In the genomic region with DNA sequence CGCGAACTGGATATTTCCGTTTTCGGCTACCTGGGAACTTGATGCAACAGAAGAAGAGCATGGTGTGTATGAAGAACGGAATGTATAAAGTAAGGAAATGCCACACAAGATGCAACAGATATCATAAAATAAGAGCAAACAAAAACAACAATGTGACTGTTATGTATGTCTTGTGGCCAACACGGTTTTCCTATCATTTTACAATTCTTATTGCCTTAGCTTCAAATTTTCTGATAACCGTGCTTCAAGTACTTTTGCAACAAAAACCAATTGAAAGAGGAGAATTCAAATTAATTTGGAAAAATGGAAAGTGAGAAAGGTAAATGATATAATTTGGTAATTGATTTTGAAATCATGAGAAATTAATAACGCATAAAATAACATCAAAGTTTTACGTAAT, we compare ENCODE assay signal across 5 worm cellular contexts.
TF ChIP-seq lines count a peak whose summit lies in the region.

No protein-coding gene starts in this region.

TF ChIP-seq in whole organism, L1 larva, 84 proteins besides CTCF, POLR2A, EP300 and RAD21:
- TF ChIP-seq elt-2 (tag; optimal IDR thresholded peaks at IDR 0.05; lab: Kevin White, UChicago): peak; percentile 22
- TF ChIP-seq efl-1 (optimal IDR thresholded peaks at IDR 0.05; lab: Kevin White, UChicago): no peak
- peak in 1 of 2 experiments; percentile 83 for TF ChIP-seq efl-1 (GFP tag; optimal IDR thresholded peaks at IDR 0.05 in 1 of 2; lab: Kevin White, UChicago)
- no peak for TF ChIP-seq C34B4.2 (tag; optimal IDR thresholded peaks at IDR 0.05; lab: Kevin White, UChicago)
- no peak for TF ChIP-seq swsn-7 (tag; optimal IDR thresholded peaks at IDR 0.05; lab: Kevin White, UChicago)
- TF ChIP-seq ceh-8 (GFP tag; optimal IDR thresholded peaks at IDR 0.05; lab: Kevin White, UChicago): no peak

TF ChIP-seq in whole organism, L2 larva, 48 proteins besides CTCF, POLR2A, EP300 and RAD21:
- TF ChIP-seq fos-1 (tag; optimal IDR thresholded peaks at IDR 0.05; lab: Kevin White, UChicago) (peak; percentile 12), peb-1 (tag; optimal IDR thresholded peaks at IDR 0.05; lab: Kevin White, UChicago) (no peak)

TF ChIP-seq in whole organism, L3 larva, 47 proteins besides CTCF, POLR2A, EP300 and RAD21:
- TF ChIP-seq ceh-28 (tag; optimal IDR thresholded peaks at IDR 0.05; lab: Kevin White, UChicago) (no peak), lin-15B (tag; optimal IDR thresholded peaks at IDR 0.05; lab: Kevin White, UChicago) (no peak), ceh-82 (tag; optimal IDR thresholded peaks at IDR 0.05; lab: Kevin White, UChicago) (no peak), daf-12 (tag; optimal IDR thresholded peaks at IDR 0.05; lab: Kevin White, UChicago) (no peak), elt-2 (tag; optimal IDR thresholded peaks at IDR 0.05; lab: Kevin White, UChicago) (peak; percentile 23)

TF ChIP-seq in whole organism, L4 larva, 104 proteins besides CTCF, POLR2A, EP300 and RAD21:
- TF ChIP-seq fkh-10 (GFP tag; optimal IDR thresholded peaks at IDR 0.05; lab: Kevin White, UChicago): no peak
- TF ChIP-seq nhr-28 (tag; optimal IDR thresholded peaks at IDR 0.05; lab: Kevin White, UChicago): peak; percentile 53
- peak in 1 of 2 experiments; percentile 78 for TF ChIP-seq unc-62 (GFP tag; optimal IDR thresholded peaks at IDR 0.05 in 1 of 2; lab: Kevin White, UChicago)
- no peak for TF ChIP-seq unc-62 (tag; optimal IDR thresholded peaks at IDR 0.05; lab: Kevin White, UChicago)
- TF ChIP-seq egl-43 (GFP tag; IDR thresholded peaks at IDR 0.05; lab: Robert Waterston, UW): no peak
- TF ChIP-seq pqm-1 (tag; optimal IDR thresholded peaks at IDR 0.05; lab: Kevin White, UChicago): peak; percentile 60
- no peak for TF ChIP-seq daf-16 (GFP tag; optimal IDR thresholded peaks at IDR 0.05; lab: Kevin White, UChicago)
- peak; percentile 30 for TF ChIP-seq daf-16 (tag; optimal IDR thresholded peaks at IDR 0.05; lab: Kevin White, UChicago)
- no peak for TF ChIP-seq hlh-11 (tag; optimal IDR thresholded peaks at IDR 0.05; lab: Kevin White, UChicago)
- TF ChIP-seq nhr-111 (GFP tag; optimal IDR thresholded peaks at IDR 0.05; lab: Kevin White, UChicago): no peak

TF ChIP-seq in whole organism, young adult, 124 proteins besides CTCF, POLR2A, EP300 and RAD21:
- TF ChIP-seq F49E8.2 (tag; optimal IDR thresholded peaks at IDR 0.05; lab: Kevin White, UChicago; ENCODE audit: insufficient read depth) (no peak), nhr-80 (tag; optimal IDR thresholded peaks at IDR 0.05; lab: Kevin White, UChicago) (peak; percentile 33), lir-1 (GFP tag; conservative IDR thresholded peaks at IDR 0.05; lab: Robert Waterston, UW) (no peak)
